Fruit fly (Drosophila melanogaster) whole organism, embryonic: ENCODE data around the gene BG642163.

Experiments used
- Bdp1 ChIP-seq: fragments of 200-800 bp; sonication (Bioruptor generic); optimal IDR thresholded peaks from 3 replicates; lab custom pipeline; 2016; ENCODE audit warnings: missing biosample characterization, missing genetic modification characterization
- Blimp-1 ChIP-seq: fragments of 200-800 bp; sonication (Bioruptor generic); optimal IDR thresholded peaks from 3 replicates; lab custom pipeline; 2018; ENCODE audit warnings: missing biosample characterization, missing genetic modification characterization, mild to moderate bottlenecking, moderate library complexity, missing genetic modification reagents
- CG10543 ChIP-seq: fragments of 200-800 bp; sonication (Bioruptor generic); optimal IDR thresholded peaks from 3 replicates; lab custom pipeline; 2017; ENCODE audit warnings: missing biosample characterization, mild to moderate bottlenecking, missing genetic modification characterization, moderate library complexity
- CG10654 ChIP-seq: fragments of 200-800 bp; sonication (Bioruptor generic); optimal IDR thresholded peaks from 2 replicates; lab custom pipeline; 2016; ENCODE audit warnings: missing biosample characterization, missing genetic modification characterization
- CG12104 ChIP-seq: fragments of 200-800 bp; sonication (Bioruptor generic); optimal IDR thresholded peaks from 3 replicates; lab custom pipeline; 2016; ENCODE audit warnings: missing biosample characterization, missing genetic modification characterization
- CG12659 ChIP-seq: fragments of 200-800 bp; sonication (Bioruptor generic); optimal IDR thresholded peaks from 3 replicates; lab custom pipeline; 2017; ENCODE audit warnings: mild to moderate bottlenecking, missing biosample characterization, missing genetic modification reagents, missing genetic modification characterization
- CG13296 ChIP-seq: fragments of 200-800 bp; sonication (Bioruptor generic); optimal IDR thresholded peaks from 3 replicates; lab custom pipeline; 2018; ENCODE audit warnings: missing biosample characterization, mild to moderate bottlenecking, missing genetic modification characterization
- CG13894 ChIP-seq: fragments of 200-800 bp; sonication (Bioruptor generic); optimal IDR thresholded peaks from 3 replicates; lab custom pipeline; 2018; ENCODE audit warnings: missing biosample characterization, mild to moderate bottlenecking, missing genetic modification characterization, moderate library complexity
- CG17186 ChIP-seq: fragments of 200-800 bp; sonication (Bioruptor generic); optimal IDR thresholded peaks from 3 replicates; lab custom pipeline; 2017; ENCODE audit warnings: missing biosample characterization, missing genetic modification reagents, missing genetic modification characterization
- CG17912 ChIP-seq: fragments of 200-800 bp; sonication (Bioruptor generic); optimal IDR thresholded peaks from 2 replicates; lab custom pipeline; 2018; ENCODE audit warnings: missing biosample characterization, mild to moderate bottlenecking, missing genetic modification characterization
- CG2678 ChIP-seq: fragments of 200-800 bp; sonication (Bioruptor generic); optimal IDR thresholded peaks from 3 replicates; lab custom pipeline; 2019; ENCODE audit warnings: missing biosample characterization, mild to moderate bottlenecking, missing genetic modification characterization, moderate library complexity
- CG30020 ChIP-seq: fragments of 200-800 bp; optimal IDR thresholded peaks from 2 replicates; lab custom pipeline; 2019; ENCODE audit warnings: missing biosample characterization, mild to moderate bottlenecking, missing genetic modification characterization, moderate library complexity
- CG42726 ChIP-seq: fragments of 200-800 bp; sonication (Bioruptor generic); IDR thresholded peaks from 2 replicates; pipeline ENCODE4 v1.3.6; 2022; ENCODE audit warnings: missing biosample characterization, missing genetic modification characterization; ENCODE audit not compliant: partially characterized antibody
- CG4820 ChIP-seq: fragments of 200-800 bp; sonication (Bioruptor generic); optimal IDR thresholded peaks from 3 replicates; lab custom pipeline; 2016; ENCODE audit warnings: missing biosample characterization, missing genetic modification characterization
- CG5180 ChIP-seq: fragments of 200-800 bp; sonication (Bioruptor generic); optimal IDR thresholded peaks from 3 replicates; lab custom pipeline; 2017; ENCODE audit warnings: missing biosample characterization, missing genetic modification characterization, mild to moderate bottlenecking, moderate library complexity, missing genetic modification reagents
- CG6854 ChIP-seq: fragments of 200-800 bp; sonication (Bioruptor generic); optimal IDR thresholded peaks from 3 replicates; lab custom pipeline; 2017; ENCODE audit warnings: missing biosample characterization, mild to moderate bottlenecking, missing genetic modification characterization
- CG7987 ChIP-seq: fragments of 200-800 bp; sonication (Bioruptor generic); optimal IDR thresholded peaks from 2 replicates; lab custom pipeline; 2018; ENCODE audit warnings: missing biosample characterization, mild to moderate bottlenecking, missing genetic modification characterization, moderate library complexity
- CG8281 ChIP-seq: fragments of 200-800 bp; sonication (Bioruptor generic); optimal IDR thresholded peaks from 2 replicates; lab custom pipeline; 2018; ENCODE audit warnings: missing biosample characterization, mild to moderate bottlenecking, missing genetic modification characterization, moderate library complexity
- CG8359 ChIP-seq: fragments of 200-800 bp; sonication (Bioruptor generic); optimal IDR thresholded peaks from 2 replicates; lab custom pipeline; 2017; ENCODE audit warnings: missing biosample characterization, mild to moderate bottlenecking, missing genetic modification characterization, borderline replicate concordance
- CG8765 ChIP-seq: fragments of 200-800 bp; sonication (Bioruptor generic); IDR thresholded peaks from 2 replicates; pipeline ENCODE4 v1.3.6; 2022; ENCODE audit warnings: missing biosample characterization, missing genetic modification characterization
- CG8924 ChIP-seq: fragments of 200-800 bp; optimal IDR thresholded peaks from 3 replicates; lab custom pipeline; 2019; ENCODE audit warnings: missing biosample characterization, mild to moderate bottlenecking, missing genetic modification characterization, moderate library complexity
- Dbx ChIP-seq: fragments of 200-800 bp; sonication (Bioruptor generic); IDR thresholded peaks from 3 replicates; pipeline ENCODE4 v1.3.6; 2022; ENCODE audit warnings: missing biosample characterization, missing genetic modification characterization
- Dek ChIP-seq: fragments of 200-800 bp; sonication (Bioruptor generic); optimal IDR thresholded peaks from 3 replicates; lab custom pipeline; 2019; ENCODE audit warnings: missing biosample characterization, mild to moderate bottlenecking, missing genetic modification characterization, moderate library complexity
- Dp ChIP-seq: fragments of 200-800 bp; sonication (Bioruptor generic); optimal IDR thresholded peaks from 2 replicates; lab custom pipeline; 2018; ENCODE audit warnings: missing biosample characterization, mild to moderate bottlenecking, missing genetic modification characterization, moderate library complexity
- Ets65A ChIP-seq: fragments of 200-800 bp; sonication (Bioruptor generic); peaks from one replicate; lab custom pipeline; 2016; ENCODE audit warnings: missing biosample characterization, missing genetic modification characterization
- HLH4C ChIP-seq: fragments of 200-800 bp; sonication (Bioruptor generic); IDR thresholded peaks from 3 replicates; pipeline ENCODE4 v1.3.6; 2022; ENCODE audit warnings: missing biosample characterization, missing genetic modification characterization; ENCODE audit not compliant: partially characterized antibody
- Hr78 ChIP-seq, 2 experiments: fragments of 200-800 bp in 1 of 2; fragments of >200 bp in 1 of 2; sonication (Bioruptor generic) in 1 of 2; optimal IDR thresholded peaks; 2 replicates each; lab custom pipeline; 2017 to 2019; ENCODE audit warnings: missing biosample characterization in 2 of 2, missing genetic modification characterization in 2 of 2, mild to moderate bottlenecking in 1 of 2, moderate library complexity in 1 of 2
- Lim3 ChIP-seq: fragments of 200-800 bp; sonication (Bioruptor generic); IDR thresholded peaks from 2 replicates; pipeline ENCODE4 v1.3.6; 2022; ENCODE audit warnings: missing biosample characterization, missing genetic modification characterization
- Mes4 ChIP-seq: fragments of 200-800 bp; sonication (Bioruptor generic); optimal IDR thresholded peaks from 2 replicates; lab custom pipeline; 2016; ENCODE audit warnings: missing biosample characterization, missing genetic modification characterization
- Vsx1 ChIP-seq: fragments of 200-800 bp; sonication (Bioruptor generic); optimal IDR thresholded peaks from 2 replicates; lab custom pipeline; 2017; ENCODE audit warnings: missing biosample characterization, mild to moderate bottlenecking, missing genetic modification characterization, missing genetic modification reagents
- amos ChIP-seq: fragments of 200-800 bp; sonication (Bioruptor generic); IDR thresholded peaks from 2 replicates; pipeline ENCODE4 v1.3.6; 2022; ENCODE audit warnings: missing biosample characterization, missing genetic modification characterization; ENCODE audit not compliant: partially characterized antibody
- az2 ChIP-seq: fragments of 200-800 bp; sonication (Bioruptor generic); optimal IDR thresholded peaks from 3 replicates; lab custom pipeline; 2016; ENCODE audit warnings: missing biosample characterization, missing genetic modification characterization
- chm ChIP-seq: fragments of 200-800 bp; sonication (Bioruptor generic); IDR thresholded peaks from 2 replicates; pipeline ENCODE4 v1.3.6; 2022; ENCODE audit warnings: missing biosample characterization, missing genetic modification characterization
- corto ChIP-seq: fragments of 200-800 bp; sonication (Bioruptor generic); optimal IDR thresholded peaks from 2 replicates; lab custom pipeline; 2016; ENCODE audit warnings: missing biosample characterization, mild to moderate bottlenecking, missing genetic modification characterization, moderate library complexity
- crc ChIP-seq: fragments of 200-800 bp; sonication (Bioruptor generic); optimal IDR thresholded peaks from 2 replicates; lab custom pipeline; 2016; ENCODE audit warnings: missing biosample characterization, missing genetic modification characterization
- cwo ChIP-seq: fragments of 200-800 bp; sonication (Bioruptor generic); optimal IDR thresholded peaks from 3 replicates; lab custom pipeline; 2017; ENCODE audit warnings: missing biosample characterization, missing genetic modification characterization, mild to moderate bottlenecking, moderate library complexity, missing genetic modification reagents
- dm ChIP-seq: fragments of 200-800 bp; sonication (Bioruptor generic); optimal IDR thresholded peaks from 3 replicates; lab custom pipeline; 2016; ENCODE audit warnings: missing biosample characterization, missing genetic modification characterization
- eyg ChIP-seq: fragments of 200-800 bp; sonication (Bioruptor generic); optimal IDR thresholded peaks from 3 replicates; lab custom pipeline; 2016; ENCODE audit warnings: missing biosample characterization, missing genetic modification characterization
- fd102C ChIP-seq: fragments of 200-800 bp; sonication (Bioruptor generic); optimal IDR thresholded peaks from 2 replicates; lab custom pipeline; 2018; ENCODE audit warnings: missing biosample characterization, mild to moderate bottlenecking, missing genetic modification characterization, moderate library complexity
- gcm2 ChIP-seq: fragments of 200-800 bp; sonication (Bioruptor generic); optimal IDR thresholded peaks from 2 replicates; lab custom pipeline; 2016; ENCODE audit warnings: missing biosample characterization, missing genetic modification characterization
- kni ChIP-seq: fragments of 200-800 bp; sonication (Bioruptor generic); optimal IDR thresholded peaks from 3 replicates; lab custom pipeline; 2017; ENCODE audit warnings: mild to moderate bottlenecking, missing biosample characterization, missing genetic modification reagents, missing genetic modification characterization
- lilli ChIP-seq: fragments of 200-800 bp; sonication (Bioruptor generic); optimal IDR thresholded peaks from 3 replicates; lab custom pipeline; 2016; ENCODE audit warnings: missing biosample characterization, missing genetic modification characterization
- lov ChIP-seq, 2 experiments: fragments of 200-800 bp in 1 of 2; fragments of >200 bp in 1 of 2; sonication (Bioruptor generic) in 1 of 2; IDR thresholded peaks in 1 of 2; optimal IDR thresholded peaks in 1 of 2; 2 replicates in 1 of 2; 3 replicates in 1 of 2; pipeline versions ENCODE4 v1.3.6 to Lab custom; 2017 to 2022; ENCODE audit warnings: missing biosample characterization in 1 of 2, missing genetic modification characterization in 1 of 2
- nmo ChIP-seq: fragments of 200-800 bp; sonication (Bioruptor generic); optimal IDR thresholded peaks from 2 replicates; lab custom pipeline; 2018; ENCODE audit warnings: missing biosample characterization, mild to moderate bottlenecking, missing genetic modification characterization, moderate library complexity
- phol ChIP-seq: fragments of 200-800 bp; sonication (Bioruptor generic); optimal IDR thresholded peaks from 3 replicates; lab custom pipeline; 2018; ENCODE audit warnings: missing biosample characterization, mild to moderate bottlenecking, missing genetic modification characterization, moderate library complexity
- ssp ChIP-seq: fragments of 200-800 bp; sonication (Bioruptor generic); IDR thresholded peaks from 2 replicates; pipeline ENCODE4 v1.3.6; 2022; ENCODE audit warnings: missing biosample characterization, missing genetic modification characterization
- toy ChIP-seq: fragments of 200-800 bp; sonication (Bioruptor generic); IDR thresholded peaks from 2 replicates; pipeline ENCODE4 v1.3.6; 2022; ENCODE audit warnings: missing biosample characterization, missing genetic modification characterization
- twi ChIP-seq: fragments of 200-800 bp; optimal IDR thresholded peaks from 2 replicates; lab custom pipeline; 2019; ENCODE audit warnings: missing biosample characterization, mild to moderate bottlenecking, missing genetic modification characterization, moderate library complexity
- unpg ChIP-seq: fragments of 200-800 bp; sonication (Bioruptor generic); optimal IDR thresholded peaks from 3 replicates; lab custom pipeline; 2018; ENCODE audit warnings: missing biosample characterization, mild to moderate bottlenecking, missing genetic modification characterization, moderate library complexity
- wek ChIP-seq: fragments of 200-800 bp; sonication (Bioruptor generic); optimal IDR thresholded peaks from 3 replicates; lab custom pipeline; 2018; ENCODE audit warnings: missing biosample characterization, mild to moderate bottlenecking, missing genetic modification characterization, moderate library complexity

The BG642163 gene

DNA sequence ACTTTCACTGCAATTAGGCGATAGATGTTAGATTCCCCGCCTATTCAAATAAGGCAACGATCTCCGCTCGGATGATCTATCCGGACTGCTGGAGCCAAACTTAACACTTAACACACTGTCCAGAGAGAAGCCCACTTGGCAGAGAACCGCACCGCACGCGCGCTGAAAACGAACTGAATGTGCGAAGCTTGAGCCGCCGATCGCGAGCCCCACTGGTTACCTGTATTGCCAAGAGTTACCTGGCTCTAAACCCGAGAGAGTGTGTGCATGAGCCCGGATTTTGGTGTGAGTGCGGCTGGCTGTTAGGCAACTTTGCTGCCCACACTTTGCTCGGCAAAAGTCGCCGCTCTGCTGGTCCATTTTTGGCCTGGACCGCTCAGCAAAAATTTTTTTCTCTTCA is 49.3 kb upstream of the BG642163 start (continued):
- no peak for TF ChIP-seq Ets65A (GFP tag; lab: Kevin White, UChicago)
- TF ChIP-seq CG5180 (GFP tag; lab: Kevin White, UChicago), result peak; percentile 43
- no peak for TF ChIP-seq CG42726 (GFP tag; lab: Robert Waterston, UW)
- TF ChIP-seq Lim3 (GFP tag; lab: Robert Waterston, UW), result no peak
- no peak for TF ChIP-seq eyg (GFP tag; lab: Kevin White, UChicago)
- TF ChIP-seq crc (GFP tag; lab: Kevin White, UChicago), result no peak
- TF ChIP-seq phol (tag; lab: Kevin White, UChicago), result no peak
- TF ChIP-seq CG2678 (tag; lab: Kevin White, UChicago), result no peak
- TF ChIP-seq CG8924, result no peak
- TF ChIP-seq Blimp-1 (GFP tag; lab: Kevin White, UChicago), result peak; percentile 63
- no peak for TF ChIP-seq Hr78 (GFP tag; optimal IDR thresholded peaks at IDR 0.05; lab: Kevin White, UChicago)
- no peak for TF ChIP-seq CG8765 (GFP tag; lab: Robert Waterston, UW)
- TF ChIP-seq CG12659 (GFP tag; lab: Kevin White, UChicago), result no peak
- TF ChIP-seq nmo, result no peak
- TF ChIP-seq amos (GFP tag; lab: Robert Waterston, UW), result peak; percentile 32; the same call in 1 of the 2 replicates
- no peak for TF ChIP-seq fd102C
- TF ChIP-seq gcm2 (GFP tag; lab: Kevin White, UChicago), result no peak
- TF ChIP-seq chm (GFP tag; lab: Robert Waterston, UW), result peak; percentile 67
- TF ChIP-seq Dp (GFP tag; lab: Kevin White, UChicago), result no peak
- TF ChIP-seq dm, result no peak
- TF ChIP-seq CG10654 (GFP tag; lab: Kevin White, UChicago), result no peak
- TF ChIP-seq CG17186, result no peak
- TF ChIP-seq CG13894 (tag; lab: Kevin White, UChicago), result no peak
- no peak for TF ChIP-seq wek (GFP tag; lab: Kevin White, UChicago)
- no peak for TF ChIP-seq lilli (GFP tag; lab: Kevin White, UChicago)
- no peak for TF ChIP-seq CG17912 (GFP tag; lab: Kevin White, UChicago)
- TF ChIP-seq corto, result no peak
- TF ChIP-seq CG13296 (GFP tag; lab: Kevin White, UChicago), result no peak
- TF ChIP-seq ssp (GFP tag; lab: Robert Waterston, UW), result no peak
- TF ChIP-seq unpg (GFP tag; lab: Kevin White, UChicago), result no peak
- peak; percentile 39 for TF ChIP-seq CG10543 (GFP tag; lab: Kevin White, UChicago)
- no peak for TF ChIP-seq lov (optimal IDR thresholded peaks at IDR 0.05; lab: Kevin White, UChicago)
- no peak for TF ChIP-seq lov (GFP tag; IDR thresholded peaks at IDR 0.05; lab: Robert Waterston, UW)
- no peak for TF ChIP-seq CG4820 (GFP tag; lab: Kevin White, UChicago)
- no peak for TF ChIP-seq cwo (GFP tag; lab: Kevin White, UChicago)
- no peak for TF ChIP-seq toy (GFP tag; lab: Robert Waterston, UW)
- no peak for TF ChIP-seq Dek (tag; lab: Kevin White, UChicago)
- no peak for TF ChIP-seq CG30020 (tag; lab: Kevin White, UChicago)
- TF ChIP-seq Dbx (GFP tag; lab: Robert Waterston, UW), result no peak
- TF ChIP-seq CG7987 (GFP tag; lab: Kevin White, UChicago), result no peak
- no peak for TF ChIP-seq twi (tag; lab: Kevin White, UChicago)
- TF ChIP-seq CG8281, result no peak
- TF ChIP-seq Bdp1 (GFP tag; lab: Kevin White, UChicago), result no peak
- no peak for TF ChIP-seq Vsx1
- TF ChIP-seq HLH4C (GFP tag; lab: Robert Waterston, UW), result no peak
- TF ChIP-seq CG6854, result no peak
- no peak for TF ChIP-seq CG8359 (GFP tag; lab: Kevin White, UChicago)
- no peak for TF ChIP-seq CG12104 (GFP tag; lab: Kevin White, UChicago)
- TF ChIP-seq az2 (GFP tag; lab: Kevin White, UChicago), result no peak
- TF ChIP-seq Mes4, result no peak
- peak; percentile 56 for TF ChIP-seq kni (GFP tag; lab: Kevin White, UChicago)
